Fruit fly (Drosophila melanogaster): ENCODE results near the gene Archease.

The Archease gene

DNA sequence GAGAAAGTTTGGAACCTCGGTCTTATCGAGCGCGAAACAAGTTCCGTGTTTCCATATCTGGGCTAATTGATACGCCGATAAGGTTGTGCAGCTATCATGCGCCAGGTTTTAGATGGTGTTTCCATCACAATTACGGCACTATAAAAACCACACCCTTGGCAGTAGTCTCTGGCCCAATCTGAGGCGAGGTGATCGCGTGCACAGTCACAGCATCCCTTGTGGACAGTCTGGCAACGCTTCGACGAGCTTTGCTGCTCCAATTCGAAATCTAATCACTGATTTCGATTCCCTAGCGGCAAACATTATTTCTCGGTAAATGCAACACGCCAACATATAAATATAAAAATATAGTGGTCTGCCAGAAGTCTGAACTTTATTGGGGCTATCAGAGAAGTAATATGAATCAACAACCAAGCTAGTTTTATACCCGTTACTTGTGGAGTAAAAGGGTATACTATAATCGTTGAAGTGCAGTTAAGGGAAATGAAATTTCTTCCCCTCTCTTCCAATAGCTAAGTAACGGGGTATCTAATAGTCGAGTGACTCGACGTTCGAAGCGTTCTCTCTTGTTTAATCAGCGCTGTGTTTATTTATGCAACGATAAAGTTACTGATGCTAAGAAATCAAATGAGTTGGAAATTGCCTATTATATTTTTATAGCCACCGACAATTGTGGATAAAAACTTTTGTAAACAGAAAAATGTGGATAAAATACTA lies 3.9 kb downstream of the Archease start (continued):
- TF ChIP-seq CG7963 (GFP tag; IDR thresholded peaks at IDR 0.05; ENCODE audit: partially characterized antibody) = peak; percentile 50; the same call in 1 of the 3 replicates
- TF ChIP-seq Sox102F (GFP tag; optimal IDR thresholded peaks at IDR 0.05) = peak; percentile 15
- TF ChIP-seq CG4404 (GFP tag; IDR thresholded peaks at IDR 0.05) = no peak
- TF ChIP-seq CG15514 (GFP tag; optimal IDR thresholded peaks at IDR 0.05) = no peak
- no peak for TF ChIP-seq cwo (GFP tag; optimal IDR thresholded peaks at IDR 0.05)
- TF ChIP-seq sens (GFP tag) = peak; percentile 19
- TF ChIP-seq CG4617 (GFP tag; optimal IDR thresholded peaks at IDR 0.05; ENCODE audit: borderline replicate concordance) = no peak
- TF ChIP-seq CG6791 (GFP tag; IDR thresholded peaks at IDR 0.05; ENCODE audit: partially characterized antibody) = 0 out of 3 replicates have a peak, but pooled peaks have one; percentile 45
- TF ChIP-seq vnd (GFP tag; IDR thresholded peaks at IDR 0.05; ENCODE audit: partially characterized antibody) = peak; percentile 42; the same call in 1 of the 3 replicates
- TF ChIP-seq ap (GFP tag; IDR thresholded peaks at IDR 0.05) = 0 out of 2 replicates have a peak, but pooled peaks have one; percentile 22
- peak in 1 of 2 experiments; percentile 25 for TF ChIP-seq Hr51 (GFP tag; optimal IDR thresholded peaks at IDR 0.05)
- TF ChIP-seq E2f2 (GFP tag; IDR thresholded peaks at IDR 0.05) = 0 out of 2 replicates have a peak, but pooled peaks have one; percentile 6
- peak; percentile 50; the same call in 2 of the 3 replicates for TF ChIP-seq row (GFP tag; IDR thresholded peaks at IDR 0.05)
- TF ChIP-seq D19A (tag; optimal IDR thresholded peaks at IDR 0.05) = peak; percentile 19
- no peak for TF ChIP-seq dati (GFP tag; IDR thresholded peaks at IDR 0.05)
- TF ChIP-seq slbo (GFP tag; IDR thresholded peaks at IDR 0.05) = no peak
- peak; percentile 73 for TF ChIP-seq Med (GFP tag)
- peak; percentile 68 for TF ChIP-seq D19B (GFP tag; optimal IDR thresholded peaks at IDR 0.05)
- TF ChIP-seq hb (GFP tag; IDR thresholded peaks at IDR 0.05; ENCODE audit: partially characterized antibody) = peak; percentile 46; the same call in 1 of the 3 replicates
- no peak for TF ChIP-seq CG7839 (tag; optimal IDR thresholded peaks at IDR 0.05)
- TF ChIP-seq grn (GFP tag; optimal IDR thresholded peaks at IDR 0.05) = peak; percentile 9
- TF ChIP-seq ato (GFP tag; IDR thresholded peaks at IDR 0.05; ENCODE audit: partially characterized antibody) = peak; percentile 70
- TF ChIP-seq maf-S (GFP tag; optimal IDR thresholded peaks at IDR 0.05) = no peak
- TF ChIP-seq bbx (GFP tag; IDR thresholded peaks at IDR 0.05; ENCODE audit: partially characterized antibody) = peak; percentile 37; the same call in 1 of the 2 replicates
- TF ChIP-seq ems (GFP tag; optimal IDR thresholded peaks at IDR 0.05) = no peak
- peak; percentile 20 for TF ChIP-seq CG12769 (tag; optimal IDR thresholded peaks at IDR 0.05)
- TF ChIP-seq CG11504 (tag; optimal IDR thresholded peaks at IDR 0.05) = peak; percentile 22

DNA sequence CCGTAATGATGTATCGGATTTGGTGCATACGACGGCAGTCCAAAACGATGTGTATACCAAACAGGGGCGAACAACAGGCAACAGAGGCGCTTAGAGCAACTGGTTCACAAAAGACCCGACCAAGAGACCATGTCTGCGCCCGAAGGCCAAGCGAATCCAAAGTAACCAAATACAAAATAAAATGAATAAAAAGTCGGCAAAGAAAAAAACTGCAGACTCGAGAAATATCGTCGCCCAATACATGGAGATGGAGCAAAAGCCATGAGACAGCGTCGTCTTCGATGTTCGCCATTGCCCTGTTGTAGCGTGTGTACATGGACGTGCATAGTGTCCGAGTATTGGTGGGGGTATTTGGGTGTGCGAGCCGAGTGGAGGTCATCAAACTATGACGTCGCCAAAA lies 4.5 kb downstream of the Archease start:
- TF ChIP-seq CG11093 (GFP tag; IDR thresholded peaks at IDR 0.05) = no peak
- 0 out of 4 replicates have a peak, but pooled peaks have one; percentile 17 for TF ChIP-seq Dll (GFP tag; IDR thresholded peaks at IDR 0.05; ENCODE audit: partially characterized antibody)
- 0 out of 3 replicates have a peak, but pooled peaks have one; percentile 58 for TF ChIP-seq CG2199 (GFP tag; IDR thresholded peaks at IDR 0.05)
- no peak for TF ChIP-seq bbx (GFP tag; IDR thresholded peaks at IDR 0.05; ENCODE audit: partially characterized antibody)
- peak; percentile 14 for TF ChIP-seq cg (GFP tag; optimal IDR thresholded peaks at IDR 0.05)
- TF ChIP-seq twi (tag; optimal IDR thresholded peaks at IDR 0.05) = no peak
- 0 out of 2 replicates have a peak, but pooled peaks have one; percentile 10 for TF ChIP-seq CG32767 (GFP tag; IDR thresholded peaks at IDR 0.05)
- TF ChIP-seq Awh (GFP tag; IDR thresholded peaks at IDR 0.05) = no peak
- no peak for TF ChIP-seq Blimp-1 (GFP tag; optimal IDR thresholded peaks at IDR 0.05)
- no peak for TF ChIP-seq CG13424 (tag; optimal IDR thresholded peaks at IDR 0.05)
- peak; percentile 38; the same call in 1 of the 2 replicates for TF ChIP-seq ara (GFP tag; IDR thresholded peaks at IDR 0.05)
- no peak for TF ChIP-seq CG2678 (tag; optimal IDR thresholded peaks at IDR 0.05)
- no peak for TF ChIP-seq CG31441 (GFP tag; IDR thresholded peaks at IDR 0.05)
- peak; percentile 35; the same call in 1 of the 3 replicates for TF ChIP-seq ci (GFP tag; IDR thresholded peaks at IDR 0.05)
- TF ChIP-seq cad (GFP tag; optimal IDR thresholded peaks at IDR 0.05) = no peak
- no peak for TF ChIP-seq D (optimal IDR thresholded peaks at IDR 0.05)
- no peak for TF ChIP-seq D (GFP tag; optimal IDR thresholded peaks at IDR 0.05)
- peak; percentile 39 for TF ChIP-seq sens (GFP tag)
- 0 out of 4 replicates have a peak, but pooled peaks have one; percentile 43 for TF ChIP-seq chinmo (GFP tag; IDR thresholded peaks at IDR 0.05; ENCODE audit: partially characterized antibody)
- TF ChIP-seq pros (GFP tag; optimal IDR thresholded peaks at IDR 0.05) = peak; percentile 86
- TF ChIP-seq Deaf1 (tag; optimal IDR thresholded peaks at IDR 0.05) = peak; percentile 10
- no peak for TF ChIP-seq Optix (GFP tag; IDR thresholded peaks at IDR 0.05)
- TF ChIP-seq CTCF (GFP tag; optimal IDR thresholded peaks at IDR 0.05) = no peak
- TF ChIP-seq HLH54F (GFP tag; optimal IDR thresholded peaks at IDR 0.05) = no peak
